Fruit fly (Drosophila melanogaster): ENCODE measurements around the gene CG32573.

CG32573 gene

dm6 chrX:16637594-16638485, 13.3 kb upstream of the CG32573 start, which contains the start of gene RpS19a:
RpS19a (plus strand) TSS chrX:16637894.
- peak; percentile 54 for TF ChIP-seq CG14655 (GFP tag; optimal IDR thresholded peaks at IDR 0.05)
- peak; percentile 15 for TF ChIP-seq CG8301 (tag; optimal IDR thresholded peaks at IDR 0.05)
- TF ChIP-seq CG8159 (tag; optimal IDR thresholded peaks at IDR 0.05), result peak; percentile 46
- peak; percentile 38 for TF ChIP-seq CG15710 (tag; optimal IDR thresholded peaks at IDR 0.05)
- TF ChIP-seq Ets98B (GFP tag; IDR thresholded peaks at IDR 0.05), result peak; percentile 24
- TF ChIP-seq CG13204 (GFP tag; optimal IDR thresholded peaks at IDR 0.05), result peak; percentile 59
- TF ChIP-seq CG10348 (GFP tag; IDR thresholded peaks at IDR 0.05), result no peak
- TF ChIP-seq CG34367 (tag; optimal IDR thresholded peaks at IDR 0.05), result peak; percentile 70
- TF ChIP-seq gl (tag; optimal IDR thresholded peaks at IDR 0.05), result peak; percentile 41
- peak; percentile 85 for TF ChIP-seq CG4496 (GFP tag; IDR thresholded peaks at IDR 0.05)
- TF ChIP-seq CG9948 (tag; optimal IDR thresholded peaks at IDR 0.05), result peak; percentile 14
- TF ChIP-seq Pif1B (GFP tag; optimal IDR thresholded peaks at IDR 0.05), result peak; percentile 65
- TF ChIP-seq Pif1A (GFP tag; optimal IDR thresholded peaks at IDR 0.05), result peak; percentile 64
- TF ChIP-seq fd96Ca (GFP tag; IDR thresholded peaks at IDR 0.05), result no peak; the same call in 2 of the 3 replicates
- peak; percentile 83 for TF ChIP-seq Snoo (tag; optimal IDR thresholded peaks at IDR 0.05)
- TF ChIP-seq CG32121 (GFP tag; IDR thresholded peaks at IDR 0.05), result no peak
- no peak for TF ChIP-seq D1 (tag; optimal IDR thresholded peaks at IDR 0.05)
- TF ChIP-seq CG12605 (GFP tag; IDR thresholded peaks at IDR 0.05), result 0 out of 2 replicates have a peak, but pooled peaks have one; percentile 35
- TF ChIP-seq CG17806 (tag; optimal IDR thresholded peaks at IDR 0.05), result no peak
- TF ChIP-seq rn (GFP tag; IDR thresholded peaks at IDR 0.05), result peak; percentile 57
- TF ChIP-seq EcR (GFP tag; optimal IDR thresholded peaks at IDR 0.05), result no peak

dm6 chrX:16640260-16641100, 10.7 kb upstream of the CG32573 start, which contains the start of the genes SNRPG and mthl1:
SNRPG (minus strand) TSS chrX:16640419.
mthl1 (plus strand) TSS chrX:16640968.
- TF ChIP-seq CG12605 (GFP tag; IDR thresholded peaks at IDR 0.05), result peak; percentile 83
- no peak for TF ChIP-seq gl (tag; optimal IDR thresholded peaks at IDR 0.05)
- TF ChIP-seq Pif1A (GFP tag; optimal IDR thresholded peaks at IDR 0.05), result peak; percentile 72
- TF ChIP-seq CG15710 (tag; optimal IDR thresholded peaks at IDR 0.05), result peak; percentile 79
- no peak for TF ChIP-seq D1 (tag; optimal IDR thresholded peaks at IDR 0.05)
- peak; percentile 71 for TF ChIP-seq CG34367 (tag; optimal IDR thresholded peaks at IDR 0.05)
- TF ChIP-seq Snoo (tag; optimal IDR thresholded peaks at IDR 0.05), result no peak
- peak; percentile 18 for TF ChIP-seq EcR (GFP tag; optimal IDR thresholded peaks at IDR 0.05)
- peak; percentile 88 for TF ChIP-seq rn (GFP tag; IDR thresholded peaks at IDR 0.05)
- TF ChIP-seq CG8301 (tag; optimal IDR thresholded peaks at IDR 0.05), result peak; percentile 72
- peak; percentile 38 for TF ChIP-seq Pif1B (GFP tag; optimal IDR thresholded peaks at IDR 0.05)
- peak; percentile 91 for TF ChIP-seq fd96Ca (GFP tag; IDR thresholded peaks at IDR 0.05)
- TF ChIP-seq CG32121 (GFP tag; IDR thresholded peaks at IDR 0.05), result peak; percentile 90
- TF ChIP-seq CG10348 (GFP tag; IDR thresholded peaks at IDR 0.05), result peak; percentile 74
- TF ChIP-seq CG14655 (GFP tag; optimal IDR thresholded peaks at IDR 0.05), result peak; percentile 83
- peak; percentile 98 for TF ChIP-seq CG4496 (GFP tag; IDR thresholded peaks at IDR 0.05)
- peak; percentile 92 for TF ChIP-seq Ets98B (GFP tag; IDR thresholded peaks at IDR 0.05)
- TF ChIP-seq CG9948 (tag; optimal IDR thresholded peaks at IDR 0.05), result peak; percentile 71
- peak; percentile 71 for TF ChIP-seq CG8159 (tag; optimal IDR thresholded peaks at IDR 0.05)
- TF ChIP-seq CG17806 (tag; optimal IDR thresholded peaks at IDR 0.05), result peak; percentile 79
- no peak for TF ChIP-seq CG13204 (GFP tag; optimal IDR thresholded peaks at IDR 0.05)

- TF ChIP-seq EcR (GFP tag; optimal IDR thresholded peaks at IDR 0.05) (no peak), CG10348 (GFP tag; IDR thresholded peaks at IDR 0.05) (no peak), Snoo (tag; optimal IDR thresholded peaks at IDR 0.05) (no peak), CG15710 (tag; optimal IDR thresholded peaks at IDR 0.05) (no peak), CG13204 (GFP tag; optimal IDR thresholded peaks at IDR 0.05) (no peak), CG14655 (GFP tag; optimal IDR thresholded peaks at IDR 0.05) (no peak), CG8159 (tag; optimal IDR thresholded peaks at IDR 0.05) (no peak), CG34367 (tag; optimal IDR thresholded peaks at IDR 0.05) (no peak), CG12605 (GFP tag; IDR thresholded peaks at IDR 0.05) (no peak), CG4496 (GFP tag; IDR thresholded peaks at IDR 0.05) (no peak), fd96Ca (GFP tag; IDR thresholded peaks at IDR 0.05) (no peak), CG9948 (tag; optimal IDR thresholded peaks at IDR 0.05) (no peak), Pif1A (GFP tag; optimal IDR thresholded peaks at IDR 0.05) (no peak), gl (tag; optimal IDR thresholded peaks at IDR 0.05) (no peak)
Observed at dm6 chrX:16641101-16641420, 10.1 kb upstream of the CG32573 start.

- peak; percentile 22 for TF ChIP-seq CG13204 (GFP tag; optimal IDR thresholded peaks at IDR 0.05)
- TF ChIP-seq EcR (GFP tag; optimal IDR thresholded peaks at IDR 0.05), result peak; percentile 80
- no peak for TF ChIP-seq Snoo (tag; optimal IDR thresholded peaks at IDR 0.05)
Observed at dm6 chrX:16643363-16643946, 7.7 kb upstream of the CG32573 start.
